Worm (Caenorhabditis elegans) whole organism, midembryonic: ENCODE results near the gene nep-16.

Experiments
- T22C8.4 ChIP-seq: fragments of 200-800 bp; sonication (Bioruptor generic); IDR thresholded peaks from 2 replicates; pipeline ENCODE4 v1.3.6; 2022; ENCODE audit warnings: missing genetic modification characterization, missing compliant biosample characterization
- cog-1 ChIP-seq: sonication (generic microtip); optimal IDR thresholded peaks from 2 replicates; lab custom pipeline; 2016; ENCODE audit warnings: missing genetic modification characterization, missing compliant biosample characterization
- flt-1 ChIP-seq: fragments of 200-800 bp; sonication (Bioruptor generic); IDR thresholded peaks from 2 replicates; pipeline ENCODE4 v1.3.6; 2022; ENCODE audit warnings: missing genetic modification characterization, missing compliant biosample characterization
- klf-2 ChIP-seq: fragments of 200-800 bp; sonication (Bioruptor generic); conservative IDR thresholded peaks from 2 replicates; pipeline ENCODE4 v1.3.6; 2022; ENCODE audit warnings: missing genetic modification reagents, missing genetic modification characterization, missing compliant biosample characterization
- med-1 ChIP-seq: sonication (generic microtip); optimal IDR thresholded peaks from 2 replicates; lab custom pipeline; 2017; ENCODE audit warnings: missing genetic modification characterization, mild to moderate bottlenecking, missing compliant biosample characterization, antibody characterized with exemption, missing genetic modification reagents; ENCODE audit not compliant: insufficient read depth
- ref-1 ChIP-seq: fragments of 200-800 bp; sonication (Bioruptor generic); conservative IDR thresholded peaks from 2 replicates; pipeline ENCODE4 v1.3.6; 2022; ENCODE audit warnings: missing genetic modification reagents, missing genetic modification characterization, missing compliant biosample characterization
- tab-1 ChIP-seq: fragments of 200-800 bp; sonication (Bioruptor generic); IDR thresholded peaks from 2 replicates; pipeline ENCODE4 v1.3.6; 2022; ENCODE audit warnings: missing genetic modification characterization, missing compliant biosample characterization
- ztf-23 ChIP-seq: fragments of 200-800 bp; sonication (Bioruptor generic); IDR thresholded peaks from 2 replicates; pipeline ENCODE4 v1.3.6; 2022; ENCODE audit warnings: missing genetic modification reagents, missing genetic modification characterization, missing compliant biosample characterization
- ztf-29 ChIP-seq: fragments of 200-800 bp; sonication (Bioruptor generic); IDR thresholded peaks from 2 replicates; pipeline ENCODE4 v1.3.6; 2022; ENCODE audit warnings: missing genetic modification reagents, missing genetic modification characterization, missing compliant biosample characterization

The nep-16 gene

ce11 chrIV:7641758-7642157 is at the start of gene nep-16:
Gene nep-16 (minus strand): TSS chrIV:7641858.
- TF ChIP-seq ztf-29 (GFP tag; lab: Robert Waterston, UW) (no peak), flt-1 (GFP tag; lab: Robert Waterston, UW) (no peak), T22C8.4 (no peak), klf-2 (GFP tag; lab: Robert Waterston, UW) (no peak), tab-1 (no peak), med-1 (no peak), cog-1 (tag; lab: Kevin White, UChicago) (no peak), ref-1 (no peak), ztf-23 (GFP tag; lab: Robert Waterston, UW) (no peak)

ce11 chrIV:7689326-7689725 is 47.7 kb upstream of the nep-16 start:
- TF ChIP-seq tab-1: no peak
- TF ChIP-seq ref-1: no peak
- no peak for TF ChIP-seq T22C8.4
- TF ChIP-seq klf-2 (GFP tag; lab: Robert Waterston, UW): no peak
- no peak for TF ChIP-seq flt-1 (GFP tag; lab: Robert Waterston, UW)
- TF ChIP-seq med-1: no peak
- TF ChIP-seq ztf-29 (GFP tag; lab: Robert Waterston, UW): no peak
- TF ChIP-seq cog-1 (tag; lab: Kevin White, UChicago): no peak
- TF ChIP-seq ztf-23 (GFP tag; lab: Robert Waterston, UW): no peak

ce11 chrIV:7679120-7679519 is 37.5 kb upstream of the nep-16 start:
- TF ChIP-seq cog-1 (tag; lab: Kevin White, UChicago) (no peak), T22C8.4 (no peak)

- TF ChIP-seq T22C8.4 (no peak), med-1 (no peak), tab-1 (no peak), cog-1 (tag; lab: Kevin White, UChicago) (no peak), ztf-29 (GFP tag; lab: Robert Waterston, UW) (no peak), ztf-23 (GFP tag; lab: Robert Waterston, UW) (no peak), klf-2 (GFP tag; lab: Robert Waterston, UW) (no peak), flt-1 (GFP tag; lab: Robert Waterston, UW) (no peak), ref-1 (no peak)
Measured at ce11 chrIV:7674874-7675273, 33.2 kb upstream of the nep-16 start, which contains the start of gene itr-1. Gene itr-1 (plus strand): TSS chrIV:7675174.

- TF ChIP-seq flt-1 (GFP tag; lab: Robert Waterston, UW) (no peak), tab-1 (no peak), cog-1 (tag; lab: Kevin White, UChicago) (no peak), klf-2 (GFP tag; lab: Robert Waterston, UW) (no peak), ztf-23 (GFP tag; lab: Robert Waterston, UW) (no peak), ref-1 (no peak), T22C8.4 (no peak), ztf-29 (GFP tag; lab: Robert Waterston, UW) (no peak), med-1 (no peak)
Measured at ce11 chrIV:7672872-7673271, 31.2 kb upstream of the nep-16 start, which contains the start of gene C08G9.2. Gene C08G9.2 (minus strand): TSS chrIV:7672972.

ce11 chrIV:7663006-7663405 is 21.3 kb upstream of the nep-16 start:
- no peak for TF ChIP-seq ref-1
- TF ChIP-seq flt-1 (GFP tag; lab: Robert Waterston, UW): no peak
- TF ChIP-seq ztf-23 (GFP tag; lab: Robert Waterston, UW): no peak
- no peak for TF ChIP-seq cog-1 (tag; lab: Kevin White, UChicago)
- no peak for TF ChIP-seq ztf-29 (GFP tag; lab: Robert Waterston, UW)
- TF ChIP-seq T22C8.4: no peak
- no peak for TF ChIP-seq tab-1
- no peak for TF ChIP-seq med-1
- no peak for TF ChIP-seq klf-2 (GFP tag; lab: Robert Waterston, UW)

ce11 chrIV:7661569-7661968 is 19.9 kb upstream of the nep-16 start:
- TF ChIP-seq cog-1 (tag; lab: Kevin White, UChicago): no peak
- no peak for TF ChIP-seq klf-2 (GFP tag; lab: Robert Waterston, UW)
- no peak for TF ChIP-seq ref-1
- TF ChIP-seq tab-1: no peak
- TF ChIP-seq flt-1 (GFP tag; lab: Robert Waterston, UW): no peak
- no peak for TF ChIP-seq med-1
- TF ChIP-seq ztf-23 (GFP tag; lab: Robert Waterston, UW): no peak
- no peak for TF ChIP-seq ztf-29 (GFP tag; lab: Robert Waterston, UW)
- TF ChIP-seq T22C8.4: no peak

ce11 chrIV:7659481-7659880 is 17.8 kb upstream of the nep-16 start:
- TF ChIP-seq tab-1 (no peak), ztf-29 (GFP tag; lab: Robert Waterston, UW) (no peak), klf-2 (GFP tag; lab: Robert Waterston, UW) (no peak), ref-1 (no peak), cog-1 (tag; lab: Kevin White, UChicago) (no peak), med-1 (no peak)

ce11 chrIV:7658589-7658988 is 16.9 kb upstream of the nep-16 start, which contains the start of gene C08G9.1:
Gene C08G9.1 (plus strand): TSS chrIV:7658763.
- TF ChIP-seq med-1 (no peak), cog-1 (tag; lab: Kevin White, UChicago) (no peak), klf-2 (GFP tag; lab: Robert Waterston, UW) (no peak), flt-1 (GFP tag; lab: Robert Waterston, UW) (no peak), tab-1 (no peak), ref-1 (no peak), ztf-29 (GFP tag; lab: Robert Waterston, UW) (no peak), T22C8.4 (no peak), ztf-23 (GFP tag; lab: Robert Waterston, UW) (no peak)

ce11 chrIV:7654212-7654778 is 12.6 kb upstream of the nep-16 start, which contains the start of gene nrde-4:
Gene nrde-4 (minus strand): TSS chrIV:7654262.
- TF ChIP-seq cog-1 (tag; lab: Kevin White, UChicago) (peak; percentile 41), klf-2 (GFP tag; lab: Robert Waterston, UW) (no peak), T22C8.4 (no peak), ztf-29 (GFP tag; lab: Robert Waterston, UW) (0 out of 2 replicates have a peak, but pooled peaks have one; percentile 12), flt-1 (GFP tag; lab: Robert Waterston, UW) (peak; percentile 70; the same call in 1 of the 2 replicates), ztf-23 (GFP tag; lab: Robert Waterston, UW) (peak; percentile 85), tab-1 (no peak)
